Fruit fly (Drosophila melanogaster) ovary, adult (tissue): ENCODE data around the gene phr6-4.

Source experiments
- CG17801 ChIP-seq: fragments of 200-800 bp; optimal IDR thresholded peaks from 2 replicates; lab custom pipeline; 2019; ENCODE audit warnings: missing biosample characterization, mild to moderate bottlenecking, missing genetic modification characterization, moderate library complexity; ENCODE audit not compliant: partially characterized antibody

The phr6-4 gene

dm6 chr2L:20645394-20645869 is at the start of gene phr6-4, which contains the start of gene CG2608:
Gene phr6-4, minus strand, starts transcription at chr2L:20645791.
Gene CG2608, plus strand, starts transcription at chr2L:20645822.
- peak; percentile 92 for TF ChIP-seq CG17801

dm6 chr2L:20695066-20695465 is 49.5 kb upstream of the phr6-4 start:
- no peak for TF ChIP-seq CG17801

- TF ChIP-seq CG17801, result no peak
Measured at dm6 chr2L:20690055-20690454, 44.5 kb upstream of the phr6-4 start.

dm6 chr2L:20688722-20689121 is 43.1 kb upstream of the phr6-4 start:
- no peak for TF ChIP-seq CG17801

dm6 chr2L:20682136-20682733 is 36.6 kb upstream of the phr6-4 start, which contains the start of gene CG2617:
Gene CG2617, plus strand, starts transcription at chr2L:20682368.
- no peak for TF ChIP-seq CG17801

dm6 chr2L:20681648-20682098 is 36.1 kb upstream of the phr6-4 start, which contains the start of gene Cen:
Gene Cen, minus strand, starts transcription at chr2L:20681846.
- TF ChIP-seq CG17801, result peak; percentile 57

- TF ChIP-seq CG17801, result peak; percentile 40
Measured at dm6 chr2L:20675875-20676274, 30.3 kb upstream of the phr6-4 start, which contains the start of the genes CG31678 and IKKepsilon. Gene CG31678, minus strand, starts transcription at chr2L:20675941. Gene IKKepsilon, plus strand, starts transcription at chr2L:20676045.

- TF ChIP-seq CG17801, result no peak
Measured at dm6 chr2L:20674718-20675117, 29.1 kb upstream of the phr6-4 start.

- no peak for TF ChIP-seq CG17801
Measured at dm6 chr2L:20673737-20674461, 28.3 kb upstream of the phr6-4 start.

dm6 chr2L:20671212-20671611 is 25.6 kb upstream of the phr6-4 start:
- TF ChIP-seq CG17801, result no peak

- no peak for TF ChIP-seq CG17801
Measured at dm6 chr2L:20664428-20664827, 18.8 kb upstream of the phr6-4 start.

- no peak for TF ChIP-seq CG17801
Measured at dm6 chr2L:20661071-20661470, 15.5 kb upstream of the phr6-4 start.

- TF ChIP-seq CG17801, result peak; percentile 64
Measured at dm6 chr2L:20656110-20656509, 10.5 kb upstream of the phr6-4 start, which contains the start of the genes brun and CG2614. Gene brun, minus strand, starts transcription at chr2L:20656178. Gene CG2614, plus strand, starts transcription at chr2L:20656426.

- peak; percentile 14 for TF ChIP-seq CG17801
Measured at dm6 chr2L:20649891-20650290, 4.3 kb upstream of the phr6-4 start, which contains the start of gene CG2611. Gene CG2611, plus strand, starts transcription at chr2L:20650189.

- TF ChIP-seq CG17801, result no peak
Measured at dm6 chr2L:20648612-20649011, 3.0 kb upstream of the phr6-4 start, which contains the start of gene CG18810. Gene CG18810, plus strand, starts transcription at chr2L:20648912.

- TF ChIP-seq CG17801, result no peak
Measured at dm6 chr2L:20647240-20647908, 1.8 kb upstream of the phr6-4 start.

dm6 chr2L:20643144-20643543 is 2.4 kb downstream of the phr6-4 start, which contains the start of gene CG17470:
Gene CG17470, minus strand, starts transcription at chr2L:20643244.
- no peak for TF ChIP-seq CG17801
